Worm (Caenorhabditis elegans) whole organism, L1 larva: ENCODE data around the gene lgc-41.
A peak's percentile ranks its signal among the peaks of the same experiment; 100 is the strongest.

Source experiments
- C34B4.2 ChIP-seq: sonication (generic microtip); optimal IDR thresholded peaks from 2 replicates; lab custom pipeline; 2017; ENCODE audit warnings: mild to moderate bottlenecking, missing genetic modification characterization, missing compliant biosample characterization
- F16B12.6 ChIP-seq: fragments of 150-350 bp; optimal IDR thresholded peaks from 2 replicates; lab custom pipeline; 2014; ENCODE audit warnings: missing biosample characterization, missing genetic modification characterization
- aha-1 ChIP-seq: fragments of 150-350 bp; optimal IDR thresholded peaks from 2 replicates; lab custom pipeline; 2014; ENCODE audit warnings: missing biosample characterization, missing genetic modification characterization
- blmp-1 ChIP-seq: fragments of 150-350 bp; optimal IDR thresholded peaks from 2 replicates; lab custom pipeline; 2014; ENCODE audit warnings: missing biosample characterization, missing genetic modification characterization
- ceh-63 ChIP-seq: fragments of 200-800 bp; sonication (Bioruptor generic); optimal IDR thresholded peaks from 2 replicates; lab custom pipeline; 2018; ENCODE audit warnings: mild to moderate bottlenecking, missing genetic modification characterization, missing compliant biosample characterization
- ceh-82 ChIP-seq, 3 experiments: fragments of 150-350 bp in 1 of 3; sonication (generic microtip) in 2 of 3; optimal IDR thresholded peaks; 2 replicates each; lab custom pipeline; 2014 to 2017; ENCODE audit warnings: missing biosample characterization in 3 of 3, missing genetic modification characterization in 3 of 3
- ceh-90 ChIP-seq: sonication (generic microtip); optimal IDR thresholded peaks from 2 replicates; lab custom pipeline; 2016; ENCODE audit warnings: missing genetic modification characterization, missing compliant biosample characterization
- ces-1 ChIP-seq: fragments of 150-350 bp; optimal IDR thresholded peaks from 2 replicates; lab custom pipeline; 2014; ENCODE audit warnings: missing biosample characterization, missing genetic modification reagents, missing genetic modification characterization
- dsc-1 ChIP-seq: sonication (generic microtip); optimal IDR thresholded peaks from 2 replicates; lab custom pipeline; 2016; ENCODE audit warnings: mild to moderate bottlenecking, missing genetic modification characterization, missing compliant biosample characterization
- efl-1 ChIP-seq, 4 experiments: fragments of 150-350 bp; optimal IDR thresholded peaks in 3 of 4; peaks in 1 of 4; 1 replicate in 1 of 4; 2 replicates in 3 of 4; lab custom pipeline; 2014; ENCODE audit warnings: missing biosample characterization in 2 of 4, missing genetic modification characterization in 2 of 4, missing genetic modification reagents in 2 of 4
- elt-2 ChIP-seq: sonication (generic microtip); optimal IDR thresholded peaks from 2 replicates; lab custom pipeline; 2016; ENCODE audit warnings: missing genetic modification characterization, mild to moderate bottlenecking, inconsistent platforms, missing compliant biosample characterization, missing genetic modification reagents
- elt-3 ChIP-seq, 6 experiments: fragments of 150-350 bp in 1 of 6; sonication (generic microtip); optimal IDR thresholded peaks; 2 replicates each; lab custom pipeline; 2017 to 2018; ENCODE audit warnings: missing biosample characterization in 6 of 6, missing genetic modification characterization in 6 of 6, inconsistent platforms in 1 of 6
- fkh-10 ChIP-seq: sonication (generic microtip); optimal IDR thresholded peaks from 2 replicates; lab custom pipeline; 2017; ENCODE audit warnings: missing biosample characterization, missing genetic modification reagents, missing genetic modification characterization
- fkh-4 ChIP-seq: sonication (generic microtip); optimal IDR thresholded peaks from 2 replicates; lab custom pipeline; 2016; ENCODE audit warnings: missing compliant biosample characterization, missing genetic modification characterization, borderline replicate concordance
- grh-1 ChIP-seq: fragments of 200-800 bp; sonication (Bioruptor generic); IDR thresholded peaks from 2 replicates; pipeline ENCODE4 v1.3.6; 2022; ENCODE audit warnings: missing genetic modification reagents, missing genetic modification characterization, missing compliant biosample characterization
- hpl-2 ChIP-seq: fragments of 150-350 bp; optimal IDR thresholded peaks from 2 replicates; lab custom pipeline; 2014; ENCODE audit warnings: missing biosample characterization, missing genetic modification reagents, missing genetic modification characterization
- irx-1 ChIP-seq: sonication (generic microtip); optimal IDR thresholded peaks from 2 replicates; lab custom pipeline; 2016; ENCODE audit warnings: missing genetic modification characterization, missing compliant biosample characterization
- isw-1 ChIP-seq: fragments of 200-800 bp; sonication (Bioruptor generic); IDR thresholded peaks from 2 replicates; pipeline ENCODE4 v1.3.6; 2022; ENCODE audit warnings: missing genetic modification characterization, missing compliant biosample characterization
- jun-1 ChIP-seq: fragments of 150-350 bp; optimal IDR thresholded peaks from 2 replicates; lab custom pipeline; 2014; ENCODE audit warnings: missing biosample characterization, missing genetic modification reagents, missing genetic modification characterization
- lin-15B ChIP-seq: fragments of 150-350 bp; sonication (generic microtip); optimal IDR thresholded peaks from 3 replicates; lab custom pipeline; 2014; ENCODE audit warnings: missing biosample characterization, missing genetic modification characterization
- lin-39 ChIP-seq: fragments of 150-350 bp; optimal IDR thresholded peaks from 2 replicates; lab custom pipeline; 2014; ENCODE audit warnings: missing biosample characterization, missing genetic modification reagents, missing genetic modification characterization
- lsy-2 ChIP-seq, 2 experiments: fragments of 150-350 bp; optimal IDR thresholded peaks; 2 replicates each; lab custom pipeline; 2014; ENCODE audit warnings: missing biosample characterization in 2 of 2, missing genetic modification characterization in 2 of 2
- mep-1 ChIP-seq: fragments of 150-350 bp; optimal IDR thresholded peaks from 2 replicates; lab custom pipeline; 2014; ENCODE audit warnings: missing biosample characterization, missing genetic modification characterization
- nhr-237 ChIP-seq: fragments of 150-350 bp; optimal IDR thresholded peaks from 2 replicates; lab custom pipeline; 2014; ENCODE audit warnings: missing biosample characterization, missing genetic modification characterization
- nhr-71 ChIP-seq: sonication (generic microtip); optimal IDR thresholded peaks from 2 replicates; lab custom pipeline; 2016; ENCODE audit warnings: mild to moderate bottlenecking, missing genetic modification characterization, moderate library complexity, missing compliant biosample characterization
- nhr-90 ChIP-seq: sonication (generic microtip); optimal IDR thresholded peaks from 2 replicates; lab custom pipeline; 2016; ENCODE audit warnings: mild to moderate bottlenecking, missing genetic modification characterization, missing compliant biosample characterization; ENCODE audit not compliant: poor library complexity
- snu-23 ChIP-seq: sonication (generic microtip); optimal IDR thresholded peaks from 2 replicates; lab custom pipeline; 2016; ENCODE audit warnings: missing genetic modification characterization, missing compliant biosample characterization
- sptf-1 ChIP-seq: fragments of 150-350 bp; optimal IDR thresholded peaks from 2 replicates; lab custom pipeline; 2014; ENCODE audit warnings: missing biosample characterization, missing genetic modification characterization
- swsn-7 ChIP-seq: sonication (generic microtip); optimal IDR thresholded peaks from 2 replicates; lab custom pipeline; 2016; ENCODE audit warnings: missing genetic modification characterization, missing compliant biosample characterization
- unc-30 ChIP-seq: sonication (generic microtip); optimal IDR thresholded peaks from 2 replicates; lab custom pipeline; 2017; ENCODE audit warnings: missing biosample characterization, missing genetic modification characterization
- unc-86 ChIP-seq: sonication (generic microtip); optimal IDR thresholded peaks from 2 replicates; lab custom pipeline; 2016; ENCODE audit warnings: missing genetic modification characterization, missing compliant biosample characterization
- xbp-1 ChIP-seq: sonication (generic microtip); optimal IDR thresholded peaks from 2 replicates; lab custom pipeline; 2016; ENCODE audit warnings: missing genetic modification characterization, missing compliant biosample characterization
- zag-1 ChIP-seq: fragments of 150-350 bp; optimal IDR thresholded peaks from 2 replicates; lab custom pipeline; 2014; ENCODE audit warnings: missing biosample characterization, missing genetic modification characterization
- zip-4 ChIP-seq: fragments of 200-800 bp; sonication (Bioruptor generic); optimal IDR thresholded peaks from 2 replicates; lab custom pipeline; 2018; ENCODE audit warnings: mild to moderate bottlenecking, missing genetic modification characterization, moderate library complexity, missing compliant biosample characterization
- ztf-11 ChIP-seq, 2 experiments: sonication (generic microtip); optimal IDR thresholded peaks; 2 replicates each; lab custom pipeline; 2016 to 2017; ENCODE audit warnings: missing genetic modification characterization in 2 of 2, missing biosample characterization in 1 of 2, missing compliant biosample characterization in 1 of 2

The lgc-41 gene

DNA sequence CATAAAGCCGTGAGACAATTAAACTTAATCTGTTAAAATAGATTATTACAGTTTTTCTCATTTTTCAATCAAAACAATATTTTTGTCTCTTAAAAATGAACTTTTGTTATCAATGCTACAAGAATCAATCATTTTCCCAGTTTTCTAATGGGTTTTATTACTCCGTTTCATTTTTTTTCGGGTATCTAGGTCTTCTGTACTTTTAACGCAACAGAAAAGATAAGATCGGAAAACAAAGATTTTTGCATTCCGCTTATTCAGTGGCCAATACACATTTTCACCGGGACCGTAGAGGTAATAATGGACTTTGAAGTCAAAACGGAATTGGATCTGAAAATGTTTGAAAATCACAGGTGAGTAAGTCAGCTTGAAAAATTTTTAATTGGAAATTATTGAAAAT is 34.7 kb downstream of the lgc-41 start, which contains the start of gene C33D3.4 (continued):
- no peak for TF ChIP-seq xbp-1 (tag; lab: Kevin White, UChicago)
- TF ChIP-seq snu-23 = no peak

ce11 chrX:10491044-10491443 is 37.0 kb downstream of the lgc-41 start, which contains the start of gene C33D3.5:
TSS of gene C33D3.5 (plus strand) at chrX:10491344.
- TF ChIP-seq F16B12.6 (tag; lab: Kevin White, UChicago) (no peak), unc-86 (tag; lab: Kevin White, UChicago) (no peak), fkh-10 (GFP tag; lab: Kevin White, UChicago) (no peak), swsn-7 (no peak), lin-15B (tag; lab: Kevin White, UChicago) (no peak), efl-1 (optimal IDR thresholded peaks at IDR 0.05; lab: Kevin White, UChicago) (no peak), efl-1 (GFP tag; optimal IDR thresholded peaks at IDR 0.05 in 1 of 2; lab: Kevin White, UChicago) (peak in 1 of 2 experiments; percentile 41)

ce11 chrX:10491875-10492523 is 37.9 kb downstream of the lgc-41 start:
- TF ChIP-seq snu-23 = no peak
- no peak for TF ChIP-seq C34B4.2 (tag; lab: Kevin White, UChicago)
- TF ChIP-seq hpl-2 = no peak
- no peak for TF ChIP-seq aha-1 (tag; lab: Kevin White, UChicago)
- TF ChIP-seq blmp-1 (tag; lab: Kevin White, UChicago) = no peak
- TF ChIP-seq zip-4 (GFP tag; lab: Kevin White, UChicago) = no peak
- no peak for TF ChIP-seq nhr-90 (tag; lab: Kevin White, UChicago)
- no peak for TF ChIP-seq dsc-1
- TF ChIP-seq elt-3 (tag; optimal IDR thresholded peaks at IDR 0.05; lab: Kevin White, UChicago) = no peak
- TF ChIP-seq isw-1 (GFP tag; lab: Robert Waterston, UW) = no peak
- TF ChIP-seq sptf-1 (tag; lab: Kevin White, UChicago) = no peak
- TF ChIP-seq nhr-237 (tag; lab: Kevin White, UChicago) = no peak
- TF ChIP-seq ceh-90 (tag; lab: Kevin White, UChicago) = no peak
- TF ChIP-seq fkh-4 (tag; lab: Kevin White, UChicago) = no peak
- TF ChIP-seq grh-1 (GFP tag; lab: Robert Waterston, UW) = no peak

ce11 chrX:10499590-10499989 is 45.5 kb downstream of the lgc-41 start, which contains the start of gene vab-3:
TSS of gene vab-3 (plus strand) at chrX:10499890.
- TF ChIP-seq mep-1 (tag; lab: Kevin White, UChicago) = no peak
- no peak for TF ChIP-seq jun-1 (tag; lab: Kevin White, UChicago)

- TF ChIP-seq hpl-2 = no peak
- TF ChIP-seq aha-1 (tag; lab: Kevin White, UChicago) = no peak
- no peak for TF ChIP-seq ceh-82 (tag; optimal IDR thresholded peaks at IDR 0.05; lab: Kevin White, UChicago)
- no peak for TF ChIP-seq jun-1 (tag; lab: Kevin White, UChicago)
- no peak for TF ChIP-seq F16B12.6 (tag; lab: Kevin White, UChicago)
- TF ChIP-seq C34B4.2 (tag; lab: Kevin White, UChicago) = no peak
- no peak for TF ChIP-seq ces-1 (GFP tag; lab: Kevin White, UChicago)
These were observed 49.3 kb downstream of the lgc-41 start for ce11 chrX:10503393-10503792.

ce11 chrX:10505193-10505592 is 51.1 kb downstream of the lgc-41 start:
- TF ChIP-seq irx-1 (tag; lab: Kevin White, UChicago) = no peak
- TF ChIP-seq lsy-2 (tag; optimal IDR thresholded peaks at IDR 0.05; lab: Kevin White, UChicago) = peak in 1 of 2 experiments; percentile 50

DNA sequence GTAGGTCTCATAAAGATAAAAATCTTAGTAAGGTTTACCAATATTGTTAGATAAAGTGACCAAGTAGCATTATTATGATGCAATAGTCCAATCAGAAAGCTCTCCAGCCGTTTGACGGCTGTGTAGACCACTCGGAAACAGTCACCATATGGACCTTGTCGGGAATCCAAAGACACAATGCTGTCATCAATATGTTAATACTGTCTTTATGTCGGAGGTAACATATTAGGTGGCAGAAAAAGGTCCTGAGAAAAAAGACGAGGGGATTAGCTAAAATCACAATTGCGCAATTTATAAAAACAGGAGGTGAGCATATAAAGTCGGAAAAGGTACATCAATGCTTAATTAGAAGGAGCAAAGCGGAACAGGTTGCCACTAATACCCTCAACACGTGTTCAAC is 53.9 kb downstream of the lgc-41 start:
- TF ChIP-seq ceh-82 (tag; optimal IDR thresholded peaks at IDR 0.05; lab: Kevin White, UChicago) (no peak), nhr-71 (no peak), zag-1 (tag; lab: Kevin White, UChicago) (no peak), isw-1 (GFP tag; lab: Robert Waterston, UW) (no peak), elt-2 (tag; lab: Kevin White, UChicago) (no peak), ceh-63 (GFP tag; lab: Kevin White, UChicago) (no peak), lin-39 (no peak), C34B4.2 (tag; lab: Kevin White, UChicago) (no peak), unc-30 (tag; lab: Kevin White, UChicago) (no peak), ztf-11 (tag; optimal IDR thresholded peaks at IDR 0.05; lab: Kevin White, UChicago) (no peak)
- TF ChIP-seq, all 84 proteins: peak for 0
